Fruit fly (Drosophila melanogaster): ENCODE results near the gene CG8004.

The CG8004 gene

dm6 chr3L:19906780-19907705, 21.3 kb downstream of the CG8004 start (continued):
- TF ChIP-seq CG11294 (GFP tag; IDR thresholded peaks at IDR 0.05) (no peak), Eip78C (GFP tag) (peak; percentile 78), OdsH (GFP tag; optimal IDR thresholded peaks at IDR 0.05) (no peak), esn (GFP tag; optimal IDR thresholded peaks at IDR 0.05) (no peak), Eip93F (GFP tag; optimal IDR thresholded peaks at IDR 0.05) (peak; percentile 38), spab (GFP tag; optimal IDR thresholded peaks at IDR 0.05) (no peak), fd85E (GFP tag; optimal IDR thresholded peaks at IDR 0.05) (no peak), CG8319 (GFP tag; optimal IDR thresholded peaks at IDR 0.05) (no peak), Met (GFP tag; optimal IDR thresholded peaks at IDR 0.05) (no peak), dsx (GFP tag; optimal IDR thresholded peaks at IDR 0.05; ENCODE audit: poor library complexity, severe bottlenecking) (peak; percentile 57), Smox (GFP tag; optimal IDR thresholded peaks at IDR 0.05) (no peak), CG32006 (GFP tag; optimal IDR thresholded peaks at IDR 0.05) (no peak), CG3032 (tag; optimal IDR thresholded peaks at IDR 0.05) (no peak), CG10669 (GFP tag; optimal IDR thresholded peaks at IDR 0.05) (no peak), Hr4 (GFP tag; optimal IDR thresholded peaks at IDR 0.05) (no peak), lz (GFP tag; optimal IDR thresholded peaks at IDR 0.05) (no peak), acj6 (GFP tag; optimal IDR thresholded peaks at IDR 0.05) (peak; percentile 34), CG11762 (GFP tag; optimal IDR thresholded peaks at IDR 0.05; ENCODE audit: insufficient read depth) (no peak), achi (GFP tag; optimal IDR thresholded peaks at IDR 0.05) (no peak), eg (GFP tag; IDR thresholded peaks at IDR 0.05) (no peak), Sox15 (GFP tag; optimal IDR thresholded peaks at IDR 0.05) (no peak), Ets96B (tag; optimal IDR thresholded peaks at IDR 0.05) (no peak), fkh (GFP tag; optimal IDR thresholded peaks at IDR 0.05) (peak; percentile 96), cyc (GFP tag; optimal IDR thresholded peaks at IDR 0.05) (no peak), CG15336 (GFP tag; IDR thresholded peaks at IDR 0.05) (no peak), Eip75B (GFP tag; optimal IDR thresholded peaks at IDR 0.05) (no peak), CG6163 (GFP tag; IDR thresholded peaks at IDR 0.05) (no peak), CG8119 (GFP tag; IDR thresholded peaks at IDR 0.05) (no peak), CG10631 (GFP tag; optimal IDR thresholded peaks at IDR 0.05) (no peak), CG4318 (GFP tag; optimal IDR thresholded peaks at IDR 0.05) (no peak), vri (GFP tag; optimal IDR thresholded peaks at IDR 0.05) (peak; percentile 89), Ets21C (GFP tag; optimal IDR thresholded peaks at IDR 0.05) (no peak), CG31627 (GFP tag; optimal IDR thresholded peaks at IDR 0.05) (no peak), CG1621 (tag; optimal IDR thresholded peaks at IDR 0.05) (no peak), CG9139 (GFP tag; optimal IDR thresholded peaks at IDR 0.05) (no peak), CG6792 (GFP tag; optimal IDR thresholded peaks at IDR 0.05) (no peak), CG3919 (GFP tag; optimal IDR thresholded peaks at IDR 0.05) (peak; percentile 23), topi (GFP tag; optimal IDR thresholded peaks at IDR 0.05) (no peak)

- TF ChIP-seq eg (GFP tag; IDR thresholded peaks at IDR 0.05) (0 out of 3 replicates have a peak, but pooled peaks have one; percentile 13), CG4318 (GFP tag; optimal IDR thresholded peaks at IDR 0.05) (no peak), Sox102F (GFP tag; optimal IDR thresholded peaks at IDR 0.05) (no peak), CG32006 (GFP tag; optimal IDR thresholded peaks at IDR 0.05) (peak; percentile 6), Eip78C (GFP tag) (peak; percentile 59), Hr38 (GFP tag; optimal IDR thresholded peaks at IDR 0.05) (no peak), vri (GFP tag; optimal IDR thresholded peaks at IDR 0.05) (no peak), CG6854 (GFP tag; optimal IDR thresholded peaks at IDR 0.05) (no peak)
Measured at dm6 chr3L:19906148-19906752, 22.1 kb downstream of the CG8004 start.
